Worm (Caenorhabditis elegans): ENCODE data around the gene ZK370.6.

Gene ZK370.6

DNA sequence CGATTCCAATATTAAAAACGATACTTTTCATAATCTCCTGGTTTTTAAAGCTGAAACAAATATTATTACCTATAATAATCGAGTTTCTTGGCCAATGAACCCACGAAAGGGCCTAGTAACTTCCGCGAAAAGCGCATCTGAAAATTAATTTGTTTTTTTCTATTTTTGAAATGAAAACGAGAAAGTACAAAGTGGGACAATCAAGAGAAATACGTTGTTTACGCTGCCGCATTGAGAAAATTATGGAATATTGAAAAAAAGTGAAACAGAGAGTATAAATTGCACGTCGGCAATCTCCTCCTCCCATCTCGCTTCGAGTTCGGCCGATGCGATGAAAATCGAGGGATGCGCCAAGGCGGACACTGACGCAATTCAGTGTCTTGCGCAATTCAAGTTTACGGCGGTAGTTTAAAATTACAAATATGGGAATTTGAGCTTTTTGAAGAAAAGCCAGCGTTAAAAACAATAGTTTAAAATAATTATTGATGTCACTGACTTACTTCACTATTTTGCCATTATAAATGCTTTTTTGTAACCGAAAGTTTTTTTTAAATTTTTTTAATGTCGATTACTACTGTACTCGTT is 2.3 kb downstream of the ZK370.6 start, which contains the start of gene pdhk-2 (continued):
- no peak for TF ChIP-seq mbf-1 (tag; optimal IDR thresholded peaks at IDR 0.05)
- peak; percentile 47 for TF ChIP-seq blmp-1 (tag; optimal IDR thresholded peaks at IDR 0.05; ENCODE audit: insufficient read depth)
- TF ChIP-seq lin-39 (tag; optimal IDR thresholded peaks at IDR 0.05): no peak
- TF ChIP-seq C34F6.9 (tag; optimal IDR thresholded peaks at IDR 0.05): peak; percentile 98
- TF ChIP-seq ceh-82 (tag; optimal IDR thresholded peaks at IDR 0.05): peak; percentile 77
- TF ChIP-seq gmeb-1 (tag; optimal IDR thresholded peaks at IDR 0.05): peak; percentile 99
- TF ChIP-seq nhr-23 (tag; optimal IDR thresholded peaks at IDR 0.05): no peak
- peak; percentile 93 for TF ChIP-seq sma-3 (GFP tag; optimal IDR thresholded peaks at IDR 0.05)
- peak; percentile 95 for TF ChIP-seq sma-9 (GFP tag; optimal IDR thresholded peaks at IDR 0.05)
- TF ChIP-seq sma-9 (tag; optimal IDR thresholded peaks at IDR 0.05): no peak
- TF ChIP-seq sem-4 (tag; optimal IDR thresholded peaks at IDR 0.05): peak; percentile 90
- peak; percentile 92 for TF ChIP-seq ceh-16 (tag; optimal IDR thresholded peaks at IDR 0.05)

DNA sequence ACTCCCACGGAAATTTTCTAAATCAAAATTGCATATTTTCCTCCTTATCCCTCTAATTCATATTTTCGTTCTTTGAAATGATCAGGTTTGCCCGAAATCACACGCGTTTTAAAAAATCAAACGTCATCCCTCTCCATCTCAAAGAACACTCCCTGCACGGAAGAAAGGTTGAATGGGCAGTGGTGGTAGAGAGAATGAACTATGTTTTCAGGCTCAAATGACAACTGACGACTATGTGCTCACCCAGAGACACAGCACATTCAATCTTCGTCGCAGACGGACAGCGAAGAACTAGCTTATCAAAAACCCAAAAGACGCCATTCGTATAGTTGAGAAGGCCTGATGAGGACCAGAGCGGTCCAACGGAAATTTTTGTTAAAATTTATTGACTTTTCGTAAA is 3.9 kb downstream of the ZK370.6 start:
- no peak for TF ChIP-seq dmd-4 (tag; optimal IDR thresholded peaks at IDR 0.05)
- no peak for TF ChIP-seq ceh-16 (tag; optimal IDR thresholded peaks at IDR 0.05)
- TF ChIP-seq nhr-6 (tag; optimal IDR thresholded peaks at IDR 0.05): no peak
- peak; percentile 32 for TF ChIP-seq ztf-4 (tag; optimal IDR thresholded peaks at IDR 0.05)
- TF ChIP-seq elt-3 (tag; optimal IDR thresholded peaks at IDR 0.05): no peak
- TF ChIP-seq nhr-129 (tag; optimal IDR thresholded peaks at IDR 0.05): peak; percentile 68
- no peak for TF ChIP-seq nhr-12 (tag; optimal IDR thresholded peaks at IDR 0.05)
- TF ChIP-seq lin-13 (GFP tag; optimal IDR thresholded peaks at IDR 0.05): no peak
- peak in 1 of 2 experiments; percentile 26 for TF ChIP-seq lsy-2 (tag; optimal IDR thresholded peaks at IDR 0.05)
- TF ChIP-seq nhr-21 (tag; optimal IDR thresholded peaks at IDR 0.05): no peak
- peak; percentile 40 for TF ChIP-seq C34F6.9 (tag; optimal IDR thresholded peaks at IDR 0.05)
- no peak for TF ChIP-seq blmp-1 (tag; optimal IDR thresholded peaks at IDR 0.05; ENCODE audit: insufficient read depth)
- no peak for TF ChIP-seq nhr-11 (tag; optimal IDR thresholded peaks at IDR 0.05)
- TF ChIP-seq egl-27 (tag; optimal IDR thresholded peaks at IDR 0.05): no peak
- no peak for TF ChIP-seq mbf-1 (tag; optimal IDR thresholded peaks at IDR 0.05)
- no peak for TF ChIP-seq ZK546.5 (tag; optimal IDR thresholded peaks at IDR 0.05)
- no peak for TF ChIP-seq nhr-77 (tag; optimal IDR thresholded peaks at IDR 0.05)
- TF ChIP-seq nhr-25 (tag; optimal IDR thresholded peaks at IDR 0.05): no peak
- TF ChIP-seq ceh-82 (tag; optimal IDR thresholded peaks at IDR 0.05): no peak
- no peak for TF ChIP-seq peb-1 (tag; optimal IDR thresholded peaks at IDR 0.05)
- no peak for TF ChIP-seq lin-39 (tag; optimal IDR thresholded peaks at IDR 0.05)
- no peak for TF ChIP-seq ztf-11 (tag; optimal IDR thresholded peaks at IDR 0.05)
- TF ChIP-seq sma-3 (GFP tag; optimal IDR thresholded peaks at IDR 0.05): no peak
- TF ChIP-seq alr-1 (tag; optimal IDR thresholded peaks at IDR 0.05): no peak

DNA sequence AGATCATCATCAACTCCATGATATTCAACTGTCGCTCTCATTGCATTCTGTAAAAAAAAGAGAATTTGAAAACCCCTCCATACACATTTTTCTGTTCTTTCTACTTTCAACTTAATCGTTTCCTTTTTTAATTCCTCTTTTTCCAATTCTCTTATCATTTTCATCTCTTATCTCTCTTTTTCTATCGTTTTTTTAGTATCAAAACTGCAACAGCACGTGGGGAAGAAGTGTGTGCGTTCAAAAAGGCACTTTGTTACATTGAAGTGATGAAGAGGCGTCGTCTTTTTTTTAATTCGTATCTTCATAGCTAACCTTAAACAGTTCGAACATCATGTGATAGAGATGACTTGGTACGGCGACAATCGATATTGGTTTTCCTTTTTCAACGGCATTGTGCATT is 4.5 kb downstream of the ZK370.6 start:
- TF ChIP-seq ztf-11 (tag; optimal IDR thresholded peaks at IDR 0.05): no peak
- no peak for TF ChIP-seq ZK546.5 (tag; optimal IDR thresholded peaks at IDR 0.05)
- TF ChIP-seq sma-9 (GFP tag; optimal IDR thresholded peaks at IDR 0.05): peak; percentile 95
- no peak for TF ChIP-seq sma-9 (tag; optimal IDR thresholded peaks at IDR 0.05)
- peak; percentile 37 for TF ChIP-seq nhr-129 (tag; optimal IDR thresholded peaks at IDR 0.05)
- peak; percentile 54 for TF ChIP-seq F13H6.1 (tag; optimal IDR thresholded peaks at IDR 0.05)
- TF ChIP-seq crh-2 (tag; optimal IDR thresholded peaks at IDR 0.05): peak; percentile 84
- peak; percentile 88 for TF ChIP-seq nhr-25 (tag; optimal IDR thresholded peaks at IDR 0.05)
- TF ChIP-seq aly-2 (tag; optimal IDR thresholded peaks at IDR 0.05): no peak
- TF ChIP-seq fos-1 (tag; optimal IDR thresholded peaks at IDR 0.05): peak; percentile 95
- no peak for TF ChIP-seq mab-5 (tag; optimal IDR thresholded peaks at IDR 0.05)
- TF ChIP-seq sma-3 (GFP tag; optimal IDR thresholded peaks at IDR 0.05): peak; percentile 79
- TF ChIP-seq nhr-12 (tag; optimal IDR thresholded peaks at IDR 0.05): no peak
- peak in 1 of 2 experiments; percentile 32 for TF ChIP-seq lsy-2 (tag; optimal IDR thresholded peaks at IDR 0.05)
- peak; percentile 23 for TF ChIP-seq sem-4 (tag; optimal IDR thresholded peaks at IDR 0.05)
- TF ChIP-seq blmp-1 (tag; optimal IDR thresholded peaks at IDR 0.05; ENCODE audit: insufficient read depth): peak; percentile 47
- no peak for TF ChIP-seq nhr-237 (tag; optimal IDR thresholded peaks at IDR 0.05)
- TF ChIP-seq unc-55 (GFP tag; optimal IDR thresholded peaks at IDR 0.05): no peak
- TF ChIP-seq nhr-21 (tag; optimal IDR thresholded peaks at IDR 0.05): peak; percentile 75
- peak; percentile 46 to 78 for TF ChIP-seq mdl-1 (tag; optimal IDR thresholded peaks at IDR 0.05)
- no peak for TF ChIP-seq peb-1 (tag; optimal IDR thresholded peaks at IDR 0.05)
- TF ChIP-seq gmeb-1 (tag; optimal IDR thresholded peaks at IDR 0.05): peak; percentile 73
- no peak for TF ChIP-seq nhr-23 (tag; optimal IDR thresholded peaks at IDR 0.05)
